Worm (Caenorhabditis elegans): ENCODE data around the gene B0554.7.

ce11 chrV:464800-465199 is 24.0 kb upstream of the B0554.7 start, which contains the start of gene nhr-201:
- TF ChIP-seq flt-1 (GFP tag; IDR thresholded peaks at IDR 0.05): no peak
- no peak for TF ChIP-seq ztf-29 (GFP tag; IDR thresholded peaks at IDR 0.05)
- TF ChIP-seq T22C8.4 (GFP tag; IDR thresholded peaks at IDR 0.05): no peak
- TF ChIP-seq klf-2 (GFP tag; conservative IDR thresholded peaks at IDR 0.05): no peak
- no peak for TF ChIP-seq ztf-23 (GFP tag; IDR thresholded peaks at IDR 0.05)
- no peak for TF ChIP-seq ref-1 (GFP tag; conservative IDR thresholded peaks at IDR 0.05)
